Worm (Caenorhabditis elegans) whole organism, early embryonic: ENCODE results near the gene K08D8.6.
"Not testable (repeated sequence)": the region's sequence is repeated elsewhere in the genome, so short reads cannot be mapped to it uniquely, and the experiment has no call there.

Experiments used
- B0310.2 ChIP-seq: sonication (generic microtip); optimal IDR thresholded peaks from 2 replicates; lab custom pipeline; 2016; ENCODE audit warnings: mild to moderate bottlenecking, missing genetic modification characterization, missing compliant biosample characterization
- F13C5.2 ChIP-seq: sonication (generic microtip); optimal IDR thresholded peaks from 2 replicates; lab custom pipeline; 2017; ENCODE audit warnings: mild to moderate bottlenecking, missing genetic modification characterization, inconsistent platforms, missing compliant biosample characterization
- aly-1 ChIP-seq: sonication (generic microtip); optimal IDR thresholded peaks from 2 replicates; lab custom pipeline; 2016; ENCODE audit warnings: missing genetic modification characterization, missing compliant biosample characterization
- ama-1 ChIP-seq: fragments of 150-350 bp; optimal IDR thresholded peaks from 2 replicates; lab custom pipeline; 2014
- ceh-13 ChIP-seq: fragments of 200-800 bp; sonication (Bioruptor generic); optimal IDR thresholded peaks from 2 replicates; lab custom pipeline; 2018; ENCODE audit warnings: mild to moderate bottlenecking, missing genetic modification characterization, missing compliant biosample characterization
- ceh-36 ChIP-seq: sonication (generic microtip); optimal IDR thresholded peaks from 2 replicates; lab custom pipeline; 2016; ENCODE audit warnings: missing genetic modification characterization, inconsistent platforms, missing compliant biosample characterization
- ets-7 ChIP-seq: sonication (generic microtip); optimal IDR thresholded peaks from 2 replicates; lab custom pipeline; 2016; ENCODE audit warnings: missing genotype, missing genetic modification characterization, missing compliant biosample characterization
- flt-1 ChIP-seq: fragments of 200-800 bp; sonication (Bioruptor generic); IDR thresholded peaks from 2 replicates; pipeline ENCODE4 v1.3.6; 2022; ENCODE audit warnings: missing genetic modification characterization, missing compliant biosample characterization
- hmbx-1 ChIP-seq: sonication (generic microtip); optimal IDR thresholded peaks from 2 replicates; lab custom pipeline; 2016; ENCODE audit warnings: mild to moderate bottlenecking, missing genetic modification characterization, missing compliant biosample characterization
- hmg-4 ChIP-seq: fragments of 200-800 bp; sonication (Bioruptor generic); optimal IDR thresholded peaks from 2 replicates; lab custom pipeline; 2018; ENCODE audit warnings: mild to moderate bottlenecking, missing genetic modification characterization, missing compliant biosample characterization
- hnd-1 ChIP-seq: sonication (generic microtip); optimal IDR thresholded peaks from 2 replicates; lab custom pipeline; 2016; ENCODE audit warnings: missing genetic modification characterization, missing compliant biosample characterization
- pes-1 ChIP-seq: fragments of 200-800 bp; sonication (Bioruptor generic); IDR thresholded peaks from 2 replicates; pipeline ENCODE4 v1.3.6; 2022; ENCODE audit warnings: missing genetic modification reagents, missing genetic modification characterization, missing compliant biosample characterization
- scrt-1 ChIP-seq: fragments of 200-800 bp; sonication (Bioruptor generic); IDR thresholded peaks from 2 replicates; pipeline ENCODE4 v1.3.6; 2022; ENCODE audit warnings: missing genetic modification characterization, missing compliant biosample characterization
- sea-1 ChIP-seq: fragments of 200-800 bp; sonication (Bioruptor generic); conservative IDR thresholded peaks from 2 replicates; pipeline ENCODE4 v1.3.6; 2022; ENCODE audit warnings: missing genetic modification characterization, missing compliant biosample characterization
- tbx-11 ChIP-seq: fragments of 200-800 bp; sonication (Bioruptor generic); IDR thresholded peaks from 2 replicates; pipeline ENCODE4 v1.3.6; 2022; ENCODE audit warnings: missing genetic modification characterization, missing compliant biosample characterization
- tbx-37 ChIP-seq: fragments of 200-800 bp; sonication (Bioruptor generic); conservative IDR thresholded peaks from 2 replicates; pipeline ENCODE4 v1.3.6; 2022; ENCODE audit warnings: missing genetic modification reagents, missing genetic modification characterization, missing compliant biosample characterization
- tra-4 ChIP-seq: sonication (generic microtip); optimal IDR thresholded peaks from 2 replicates; lab custom pipeline; 2017; ENCODE audit warnings: missing genetic modification characterization, missing compliant biosample characterization

Gene K08D8.6

ce11 chrIV:12886012-12886411, 4.3 kb downstream of the K08D8.6 start:
- TF ChIP-seq tra-4 (tag; lab: Kevin White, UChicago) (no peak), ceh-13 (no peak), F13C5.2 (tag; lab: Kevin White, UChicago) (no peak), tbx-37 (GFP tag; lab: Robert Waterston, UW) (no peak), B0310.2 (tag; lab: Kevin White, UChicago) (no peak), flt-1 (GFP tag; lab: Robert Waterston, UW) (no peak), ceh-36 (tag; lab: Kevin White, UChicago) (no peak), pes-1 (no peak), hmg-4 (GFP tag; lab: Kevin White, UChicago) (no peak), tbx-11 (GFP tag; lab: Robert Waterston, UW) (no peak), ets-7 (tag; lab: Kevin White, UChicago) (no peak), scrt-1 (GFP tag; lab: Robert Waterston, UW) (no peak), hnd-1 (tag; lab: Kevin White, UChicago) (no peak), ama-1 (no peak), sea-1 (GFP tag; lab: Robert Waterston, UW) (no peak)

DNA sequence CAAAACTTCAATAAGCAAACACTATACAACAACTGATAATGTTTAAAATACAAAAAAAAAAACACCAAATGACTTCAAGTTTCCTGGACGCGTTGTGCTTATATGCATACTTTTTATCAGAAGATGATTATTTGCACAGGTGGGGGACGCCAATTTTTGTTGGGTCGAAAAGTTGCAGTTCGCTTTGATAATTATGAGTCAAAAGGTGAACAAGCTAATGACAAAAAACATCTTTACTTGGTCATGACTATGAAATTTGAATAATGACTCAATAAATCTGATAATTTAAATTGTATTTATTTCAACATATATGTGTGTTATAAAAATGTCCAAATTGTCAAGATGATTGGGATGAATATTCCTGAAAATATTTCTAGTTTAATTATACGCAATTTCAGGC, 7.1 kb downstream of the K08D8.6 start, which contains the start of gene ZK896.4:
Gene ZK896.4, minus strand, starts transcription at position 101 of the 400 bp plus-strand sequence.
- TF ChIP-seq flt-1 (GFP tag; lab: Robert Waterston, UW) (no peak), F13C5.2 (tag; lab: Kevin White, UChicago) (no peak), ama-1 (no peak), tra-4 (tag; lab: Kevin White, UChicago) (no peak), aly-1 (tag; lab: Kevin White, UChicago) (no peak), tbx-11 (GFP tag; lab: Robert Waterston, UW) (no peak), hmg-4 (GFP tag; lab: Kevin White, UChicago) (no peak), scrt-1 (GFP tag; lab: Robert Waterston, UW) (no peak), ceh-13 (no peak), B0310.2 (tag; lab: Kevin White, UChicago) (no peak), hnd-1 (tag; lab: Kevin White, UChicago) (no peak), hmbx-1 (tag; lab: Kevin White, UChicago) (no peak), tbx-37 (GFP tag; lab: Robert Waterston, UW) (no peak)

ce11 chrIV:12879557-12879956, 10.8 kb downstream of the K08D8.6 start, which contains the start of gene ZK896.5:
Gene ZK896.5, minus strand, starts transcription at chrIV:12879645.
- TF ChIP-seq pes-1 (no peak), ceh-36 (tag; lab: Kevin White, UChicago) (no peak), tbx-11 (GFP tag; lab: Robert Waterston, UW) (no peak), ama-1 (no peak), ets-7 (tag; lab: Kevin White, UChicago) (no peak), hmg-4 (GFP tag; lab: Kevin White, UChicago) (no peak), F13C5.2 (tag; lab: Kevin White, UChicago) (no peak), tra-4 (tag; lab: Kevin White, UChicago) (no peak), tbx-37 (GFP tag; lab: Robert Waterston, UW) (no peak), hnd-1 (tag; lab: Kevin White, UChicago) (no peak), flt-1 (GFP tag; lab: Robert Waterston, UW) (no peak), scrt-1 (GFP tag; lab: Robert Waterston, UW) (no peak), ceh-13 (no peak), B0310.2 (tag; lab: Kevin White, UChicago) (no peak)

DNA sequence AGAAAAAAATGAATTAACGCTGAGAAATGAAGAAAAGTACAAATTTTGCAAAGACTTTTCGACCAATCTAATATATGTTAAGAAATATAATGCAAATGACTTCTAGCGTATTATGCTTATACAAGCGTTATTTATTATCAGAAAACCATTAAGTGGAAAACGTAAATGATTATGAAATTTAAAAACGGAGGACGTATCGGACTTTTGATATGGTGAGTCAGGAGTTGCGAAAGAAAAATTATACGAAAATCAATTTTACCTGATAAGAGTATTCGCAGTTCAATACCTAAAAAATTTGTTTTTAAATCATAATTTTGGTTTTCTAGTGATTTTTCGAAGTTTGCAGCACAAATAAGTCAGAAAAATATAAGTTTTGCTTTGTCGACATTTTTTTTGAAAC, 13.8 kb downstream of the K08D8.6 start:
- TF ChIP-seq ceh-36 (tag; lab: Kevin White, UChicago), result no peak
- TF ChIP-seq sea-1 (GFP tag; lab: Robert Waterston, UW), result no peak
- no peak for TF ChIP-seq F13C5.2 (tag; lab: Kevin White, UChicago)
- no peak for TF ChIP-seq B0310.2 (tag; lab: Kevin White, UChicago)
- TF ChIP-seq hnd-1 (tag; lab: Kevin White, UChicago), result no peak
- no peak for TF ChIP-seq ama-1
- TF ChIP-seq hmg-4 (GFP tag; lab: Kevin White, UChicago), result no peak

ce11 chrIV:12875260-12875659, 15.0 kb downstream of the K08D8.6 start, which contains the start of gene ZK896.1:
Gene ZK896.1, minus strand, starts transcription at chrIV:12875360.
- TF ChIP-seq flt-1 (GFP tag; lab: Robert Waterston, UW); tbx-37 (GFP tag; lab: Robert Waterston, UW); B0310.2 (tag; lab: Kevin White, UChicago): not testable (repeated sequence)

DNA sequence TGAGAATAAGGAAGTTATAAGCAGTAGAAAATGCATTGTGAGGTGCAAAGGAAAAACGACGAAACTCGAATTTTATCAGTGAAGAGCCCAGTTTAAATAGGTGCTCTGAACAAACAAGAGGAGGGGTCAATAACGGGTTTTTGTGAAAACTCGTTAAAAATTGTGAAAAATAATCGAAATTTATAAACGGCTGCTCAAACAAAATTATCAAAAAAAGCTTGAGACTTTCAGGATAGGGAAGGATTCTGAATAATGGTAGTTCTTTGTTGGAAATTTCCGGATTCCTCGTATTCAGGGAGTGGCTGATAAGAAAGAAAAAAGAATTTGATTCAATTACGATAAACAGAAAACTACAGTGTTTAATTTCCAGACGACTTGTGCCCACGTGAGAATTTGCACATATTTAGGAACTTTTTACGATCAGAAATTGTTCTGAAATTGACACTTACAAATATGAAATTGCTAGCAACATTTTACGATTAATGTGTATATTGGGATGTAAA, 18.8 kb downstream of the K08D8.6 start, which contains the start of gene clec-187:
Gene clec-187, minus strand, starts transcription at position 51 of the 503 bp plus-strand sequence.
- TF ChIP-seq ets-7 (tag; lab: Kevin White, UChicago), result no peak
- no peak for TF ChIP-seq flt-1 (GFP tag; lab: Robert Waterston, UW)
- TF ChIP-seq tbx-37 (GFP tag; lab: Robert Waterston, UW), result no peak
- no peak for TF ChIP-seq hmbx-1 (tag; lab: Kevin White, UChicago)
- no peak for TF ChIP-seq ceh-36 (tag; lab: Kevin White, UChicago)
- no peak for TF ChIP-seq tra-4 (tag; lab: Kevin White, UChicago)
- TF ChIP-seq ceh-13, result no peak
- no peak for TF ChIP-seq F13C5.2 (tag; lab: Kevin White, UChicago)
- TF ChIP-seq aly-1 (tag; lab: Kevin White, UChicago), result no peak
- TF ChIP-seq hmg-4 (GFP tag; lab: Kevin White, UChicago), result no peak
- no peak for TF ChIP-seq scrt-1 (GFP tag; lab: Robert Waterston, UW)
- no peak for TF ChIP-seq hnd-1 (tag; lab: Kevin White, UChicago)
- no peak for TF ChIP-seq tbx-11 (GFP tag; lab: Robert Waterston, UW)

DNA sequence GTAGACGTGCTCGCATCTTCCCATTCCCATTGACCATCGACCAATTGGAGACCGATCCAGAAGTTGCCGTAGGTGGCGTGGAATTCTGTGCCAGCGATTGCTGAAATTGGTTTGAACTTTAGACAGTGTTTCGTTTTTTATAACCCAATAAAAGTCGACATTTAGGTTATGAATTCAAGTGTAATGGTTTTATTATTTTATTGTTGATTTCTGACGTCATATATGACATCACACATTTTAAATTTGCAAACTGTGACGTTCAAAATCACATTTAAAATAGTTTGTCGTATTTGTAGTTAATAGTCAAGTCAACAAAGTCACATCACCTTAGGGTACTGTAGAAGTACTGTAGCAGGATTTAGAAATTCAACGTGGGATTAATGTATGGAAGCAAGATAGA, 20.0 kb downstream of the K08D8.6 start:
- TF ChIP-seq hmbx-1 (tag; lab: Kevin White, UChicago), result no peak
- TF ChIP-seq aly-1 (tag; lab: Kevin White, UChicago), result no peak
- TF ChIP-seq hnd-1 (tag; lab: Kevin White, UChicago), result no peak
- TF ChIP-seq scrt-1 (GFP tag; lab: Robert Waterston, UW), result no peak
- no peak for TF ChIP-seq tbx-11 (GFP tag; lab: Robert Waterston, UW)
- TF ChIP-seq F13C5.2 (tag; lab: Kevin White, UChicago), result no peak
- TF ChIP-seq B0310.2 (tag; lab: Kevin White, UChicago), result no peak
- no peak for TF ChIP-seq pes-1
- no peak for TF ChIP-seq ceh-13
- TF ChIP-seq flt-1 (GFP tag; lab: Robert Waterston, UW), result no peak
- no peak for TF ChIP-seq ceh-36 (tag; lab: Kevin White, UChicago)
- no peak for TF ChIP-seq ama-1
- no peak for TF ChIP-seq tra-4 (tag; lab: Kevin White, UChicago)
- TF ChIP-seq hmg-4 (GFP tag; lab: Kevin White, UChicago), result no peak
- no peak for TF ChIP-seq sea-1 (GFP tag; lab: Robert Waterston, UW)
- no peak for TF ChIP-seq ets-7 (tag; lab: Kevin White, UChicago)
- TF ChIP-seq tbx-37 (GFP tag; lab: Robert Waterston, UW), result no peak
